Fruit fly (Drosophila melanogaster) whole organism, embryonic: ENCODE measurements around the gene siz.

Experiments used
- B-H1 ChIP-seq: fragments of 200-800 bp; sonication (Bioruptor generic); IDR thresholded peaks from 3 replicates; pipeline ENCODE4 v1.3.6; 2022; ENCODE audit warnings: missing biosample characterization, missing genetic modification characterization
- CG11504 ChIP-seq: fragments of 200-800 bp; sonication (Bioruptor generic); optimal IDR thresholded peaks from 3 replicates; lab custom pipeline; 2019; ENCODE audit warnings: missing biosample characterization, mild to moderate bottlenecking, missing genetic modification characterization, moderate library complexity
- CG12236 ChIP-seq: fragments of 200-800 bp; sonication (Bioruptor generic); optimal IDR thresholded peaks from 2 replicates; lab custom pipeline; 2016; ENCODE audit warnings: missing biosample characterization, missing genetic modification characterization
- CG13775 ChIP-seq: fragments of 200-800 bp; sonication (Bioruptor generic); optimal IDR thresholded peaks from 3 replicates; lab custom pipeline; 2017; ENCODE audit warnings: missing biosample characterization, mild to moderate bottlenecking, missing genetic modification characterization
- CG14050 ChIP-seq: fragments of 200-800 bp; sonication (Bioruptor generic); IDR thresholded peaks from 3 replicates; pipeline ENCODE4 v1.3.6; 2022; ENCODE audit warnings: missing biosample characterization, missing genetic modification characterization
- CG15514 ChIP-seq: fragments of 200-800 bp; sonication (Bioruptor generic); optimal IDR thresholded peaks from 3 replicates; lab custom pipeline; 2017; ENCODE audit warnings: missing biosample characterization, missing genetic modification characterization, mild to moderate bottlenecking, moderate library complexity, missing genetic modification reagents
- CG16863 ChIP-seq: fragments of 200-800 bp; sonication (Bioruptor generic); optimal IDR thresholded peaks from 3 replicates; lab custom pipeline; 2016; ENCODE audit warnings: missing biosample characterization, missing genetic modification characterization
- CG17359 ChIP-seq: fragments of 200-800 bp; sonication (Bioruptor generic); optimal IDR thresholded peaks from 3 replicates; lab custom pipeline; 2018; ENCODE audit warnings: missing biosample characterization, mild to moderate bottlenecking, missing genetic modification characterization, moderate library complexity
- CG18011 ChIP-seq: fragments of 200-800 bp; sonication (Bioruptor generic); optimal IDR thresholded peaks from 2 replicates; lab custom pipeline; 2017; ENCODE audit warnings: missing biosample characterization, missing genetic modification characterization, mild to moderate bottlenecking, moderate library complexity, missing genotype
- CG18476 ChIP-seq: fragments of 200-800 bp; sonication (Bioruptor generic); optimal IDR thresholded peaks from 2 replicates; lab custom pipeline; 2016; ENCODE audit warnings: missing biosample characterization, mild to moderate bottlenecking, missing genetic modification characterization
- CG2129 ChIP-seq: fragments of 200-800 bp; sonication (Bioruptor generic); IDR thresholded peaks from 2 replicates; pipeline ENCODE4 v1.3.6; 2022; ENCODE audit warnings: missing biosample characterization, missing genetic modification characterization; ENCODE audit not compliant: partially characterized antibody
- CG2199 ChIP-seq: fragments of 200-800 bp; sonication (Bioruptor generic); IDR thresholded peaks from 3 replicates; pipeline ENCODE4 v1.3.6; 2022; ENCODE audit warnings: missing biosample characterization, missing genetic modification characterization
- CG32767 ChIP-seq: fragments of 200-800 bp; sonication (Bioruptor generic); IDR thresholded peaks from 2 replicates; pipeline ENCODE4 v1.3.6; 2022; ENCODE audit warnings: missing biosample characterization, missing genetic modification characterization
- CG33557 ChIP-seq: fragments of 200-800 bp; sonication (Bioruptor generic); optimal IDR thresholded peaks from 2 replicates; lab custom pipeline; 2019; ENCODE audit warnings: missing biosample characterization, mild to moderate bottlenecking, missing genetic modification characterization, moderate library complexity
- CG3726 ChIP-seq: fragments of 200-800 bp; sonication (Bioruptor generic); IDR thresholded peaks from 3 replicates; pipeline ENCODE4, ENCODE4 v1.3.6; 2022; ENCODE audit warnings: missing biosample characterization, missing genetic modification characterization
- CG4617 ChIP-seq: fragments of 200-800 bp; sonication (Bioruptor generic); optimal IDR thresholded peaks from 3 replicates; lab custom pipeline; 2016; ENCODE audit warnings: missing biosample characterization, missing genetic modification characterization, borderline replicate concordance
- CG6791 ChIP-seq: fragments of 200-800 bp; sonication (Bioruptor generic); IDR thresholded peaks from 3 replicates; pipeline ENCODE4 v1.3.6; 2022; ENCODE audit warnings: missing biosample characterization, missing genetic modification characterization; ENCODE audit not compliant: partially characterized antibody
- CG7745 ChIP-seq: fragments of 200-800 bp; sonication (Bioruptor generic); optimal IDR thresholded peaks from 2 replicates; lab custom pipeline; 2018; ENCODE audit warnings: missing biosample characterization, mild to moderate bottlenecking, missing genetic modification characterization, moderate library complexity
- CG7963 ChIP-seq: fragments of 200-800 bp; sonication (Bioruptor generic); IDR thresholded peaks from 3 replicates; pipeline ENCODE4 v1.3.6; 2022; ENCODE audit warnings: missing biosample characterization, missing genetic modification characterization; ENCODE audit not compliant: partially characterized antibody
- CG9797 ChIP-seq: fragments of 200-800 bp; sonication (Bioruptor generic); optimal IDR thresholded peaks from 3 replicates; lab custom pipeline; 2018; ENCODE audit warnings: missing biosample characterization, mild to moderate bottlenecking, missing genetic modification characterization
- Chrac-16 ChIP-seq: fragments of 200-800 bp; sonication (Bioruptor generic); optimal IDR thresholded peaks from 3 replicates; lab custom pipeline; 2016; ENCODE audit warnings: missing biosample characterization, missing genetic modification characterization
- D ChIP-seq, 2 experiments: fragments of 200-800 bp in 1 of 2; fragments of >200 bp in 1 of 2; sonication (Bioruptor generic) in 1 of 2; optimal IDR thresholded peaks; 2 replicates in 1 of 2; 3 replicates in 1 of 2; lab custom pipeline; 2017; ENCODE audit warnings: mild to moderate bottlenecking in 1 of 2, missing biosample characterization in 1 of 2, missing genetic modification characterization in 1 of 2, missing genetic modification reagents in 1 of 2
- D19B ChIP-seq: fragments of 200-800 bp; sonication (Bioruptor generic); optimal IDR thresholded peaks from 2 replicates; lab custom pipeline; 2017; ENCODE audit warnings: missing biosample characterization, mild to moderate bottlenecking, missing genetic modification characterization
- Hsf ChIP-seq: fragments of 200-800 bp; sonication (Bioruptor generic); optimal IDR thresholded peaks from 3 replicates; lab custom pipeline; 2016; ENCODE audit warnings: missing biosample characterization, missing genetic modification characterization
- Lpt ChIP-seq: fragments of >200 bp; optimal IDR thresholded peaks from 2 replicates; lab custom pipeline; 2018; ENCODE audit warnings: missing biosample characterization, missing genetic modification characterization
- Mad ChIP-seq: fragments of 200-800 bp; sonication (Bioruptor generic); optimal IDR thresholded peaks from 2 replicates; lab custom pipeline; 2016; ENCODE audit warnings: missing biosample characterization, missing genetic modification characterization
- Oaz ChIP-seq: fragments of 200-800 bp; sonication (Bioruptor generic); IDR thresholded peaks from 2 replicates; pipeline ENCODE4 v1.3.6; 2022; ENCODE audit warnings: missing biosample characterization, missing genetic modification characterization
- Optix ChIP-seq: fragments of 200-800 bp; sonication (Bioruptor generic); IDR thresholded peaks from 3 replicates; pipeline ENCODE4 v1.3.6; 2022; ENCODE audit warnings: missing biosample characterization, missing genetic modification characterization
- Sry-β ChIP-seq: fragments of 200-800 bp; sonication (Bioruptor generic); optimal IDR thresholded peaks from 2 replicates; lab custom pipeline; 2018; ENCODE audit warnings: missing biosample characterization, mild to moderate bottlenecking, missing genetic modification characterization, moderate library complexity
- Stat92E ChIP-seq, 3 experiments: fragments of >200 bp in 2 of 3; fragments of 200-800 bp in 1 of 3; sonication (Bioruptor generic) in 1 of 3; optimal IDR thresholded peaks; 2 replicates each; lab custom pipeline; 2017 to 2019; ENCODE audit warnings: missing biosample characterization in 3 of 3, missing genetic modification characterization in 3 of 3, mild to moderate bottlenecking in 1 of 3, moderate library complexity in 1 of 3
- Xrp1 ChIP-seq: fragments of 200-800 bp; sonication (Bioruptor generic); IDR thresholded peaks from 2 replicates; pipeline ENCODE4 v1.3.6; 2022; ENCODE audit warnings: missing biosample characterization, missing genetic modification characterization
- btn ChIP-seq: fragments of 200-800 bp; sonication (Bioruptor generic); optimal IDR thresholded peaks from 2 replicates; lab custom pipeline; 2016; ENCODE audit warnings: missing biosample characterization, missing genetic modification characterization
- cato ChIP-seq: fragments of 200-800 bp; sonication (Bioruptor generic); optimal IDR thresholded peaks from 2 replicates; lab custom pipeline; 2016; ENCODE audit warnings: missing biosample characterization, missing genetic modification characterization, borderline replicate concordance
- chm ChIP-seq: fragments of 200-800 bp; sonication (Bioruptor generic); IDR thresholded peaks from 2 replicates; pipeline ENCODE4 v1.3.6; 2022; ENCODE audit warnings: missing biosample characterization, missing genetic modification characterization
- chn ChIP-seq: fragments of 200-800 bp; sonication (Bioruptor generic); optimal IDR thresholded peaks from 2 replicates; lab custom pipeline; 2016; ENCODE audit warnings: missing biosample characterization, missing genetic modification characterization
- corto ChIP-seq: fragments of 200-800 bp; sonication (Bioruptor generic); optimal IDR thresholded peaks from 2 replicates; lab custom pipeline; 2016; ENCODE audit warnings: missing biosample characterization, mild to moderate bottlenecking, missing genetic modification characterization, moderate library complexity
- ind ChIP-seq: fragments of 200-800 bp; sonication (Bioruptor generic); optimal IDR thresholded peaks from 3 replicates; lab custom pipeline; 2016; ENCODE audit warnings: missing biosample characterization, missing genetic modification characterization
- kni ChIP-seq: fragments of 200-800 bp; sonication (Bioruptor generic); optimal IDR thresholded peaks from 3 replicates; lab custom pipeline; 2017; ENCODE audit warnings: mild to moderate bottlenecking, missing biosample characterization, missing genetic modification reagents, missing genetic modification characterization
- nau ChIP-seq: fragments of 200-800 bp; sonication (Bioruptor generic); optimal IDR thresholded peaks from 3 replicates; lab custom pipeline; 2017; ENCODE audit warnings: missing biosample characterization, mild to moderate bottlenecking, missing genetic modification characterization, missing genetic modification reagents
- nerfin-2 ChIP-seq: fragments of 200-800 bp; sonication (Bioruptor generic); IDR thresholded peaks from 2 replicates; pipeline ENCODE4 v1.3.6; 2022; ENCODE audit warnings: missing biosample characterization, missing genetic modification characterization; ENCODE audit not compliant: partially characterized antibody
- prd ChIP-seq, 3 experiments: fragments of >200 bp in 2 of 3; fragments of 200-800 bp in 1 of 3; sonication (Bioruptor generic) in 1 of 3; optimal IDR thresholded peaks in 2 of 3; IDR thresholded peaks in 1 of 3; 2 replicates in 2 of 3; 3 replicates in 1 of 3; pipeline versions ENCODE4 v1.3.6 to Lab custom; 2017 to 2022; ENCODE audit warnings: missing biosample characterization in 1 of 3, missing genetic modification characterization in 1 of 3
- repo ChIP-seq: fragments of 200-800 bp; sonication (Bioruptor generic); optimal IDR thresholded peaks from 2 replicates; lab custom pipeline; 2016; ENCODE audit warnings: missing biosample characterization, missing genetic modification characterization
- sens ChIP-seq: fragments of 200-800 bp; sonication (Bioruptor generic); peaks from one replicate; lab custom pipeline; 2016; ENCODE audit warnings: missing biosample characterization, missing genetic modification characterization
- seq ChIP-seq: fragments of 200-800 bp; sonication (Bioruptor generic); IDR thresholded peaks from 2 replicates; pipeline ENCODE4 v1.3.6; 2022; ENCODE audit warnings: missing biosample characterization, missing genetic modification characterization
- sisA ChIP-seq: fragments of 200-800 bp; sonication (Bioruptor generic); IDR thresholded peaks from 2 replicates; pipeline ENCODE4 v1.3.6; 2022; ENCODE audit warnings: missing biosample characterization, missing genetic modification characterization
- ttk ChIP-seq: fragments of 200-800 bp; sonication (Bioruptor generic); IDR thresholded peaks from 2 replicates; pipeline ENCODE4 v2.1.2; 2022; ENCODE audit warnings: missing biosample characterization, missing genetic modification characterization
- zfh1 ChIP-seq: fragments of 200-800 bp; sonication (Bioruptor generic); IDR thresholded peaks from 3 replicates; pipeline ENCODE4 v1.3.6; 2022; ENCODE audit warnings: missing biosample characterization, missing genetic modification characterization

Gene siz

DNA sequence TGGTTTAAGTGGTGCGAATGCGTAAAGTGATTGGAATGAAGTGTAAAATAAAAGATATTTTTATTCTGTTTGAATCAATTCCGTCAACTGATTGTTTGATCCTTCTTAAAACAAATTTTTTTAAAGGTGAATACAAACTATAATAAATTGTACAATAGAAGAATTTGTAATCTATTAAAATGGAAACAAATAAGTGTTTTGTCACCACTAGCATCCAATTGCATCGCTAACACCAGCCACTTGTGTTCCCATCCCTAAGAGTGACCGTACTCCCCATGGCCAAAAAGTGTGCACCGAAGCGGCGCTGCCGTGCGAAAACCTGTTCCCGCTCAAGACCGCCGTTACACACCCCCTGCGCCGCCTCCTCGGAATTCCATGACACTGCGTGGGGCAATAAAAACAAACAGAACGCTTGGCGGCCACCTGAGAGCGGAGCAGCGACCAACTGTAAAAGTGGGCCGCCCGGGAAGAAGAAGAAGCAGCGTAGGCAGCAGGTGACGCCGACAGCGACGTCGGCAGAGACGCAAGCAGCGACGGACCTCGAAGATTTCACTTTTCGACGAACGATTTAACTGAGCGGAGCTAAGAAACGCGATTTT, 6.6 kb upstream of the siz start, which contains the start of gene Pdss2 (continued):
- TF ChIP-seq Oaz (GFP tag; lab: Robert Waterston, UW), result no peak; the same call in 1 of the 2 replicates
- TF ChIP-seq Optix, result peak; percentile 24; the same call in 1 of the 3 replicates
- TF ChIP-seq ttk (GFP tag; lab: Robert Waterston, UW), result peak; percentile 71
- TF ChIP-seq CG17359 (tag; lab: Kevin White, UChicago), result peak; percentile 51
- 0 out of 3 replicates have a peak, but pooled peaks have one; percentile 63 for TF ChIP-seq CG3726 (GFP tag; lab: Robert Waterston, UW)
- TF ChIP-seq CG15514, result peak; percentile 73
- peak; percentile 73 for TF ChIP-seq CG14050 (GFP tag; lab: Robert Waterston, UW)
- TF ChIP-seq ind (GFP tag; lab: Kevin White, UChicago), result peak; percentile 79
- TF ChIP-seq CG6791 (GFP tag; lab: Robert Waterston, UW), result peak; percentile 78
- peak; percentile 45; the same call in 2 of the 3 replicates for TF ChIP-seq B-H1
- TF ChIP-seq btn, result peak; percentile 25
- peak; percentile 91 for TF ChIP-seq sens (GFP tag; lab: Kevin White, UChicago)
- TF ChIP-seq chn, result peak; percentile 91
- no peak for TF ChIP-seq corto (GFP tag; lab: Kevin White, UChicago)
- TF ChIP-seq zfh1 (GFP tag; lab: Robert Waterston, UW), result peak; percentile 81
- peak; percentile 14 for TF ChIP-seq nau
- TF ChIP-seq Stat92E (GFP tag; optimal IDR thresholded peaks at IDR 0.05; lab: Kevin White, UChicago), result peak in 1 of 3 experiments; percentile 75
- no peak for TF ChIP-seq prd (optimal IDR thresholded peaks at IDR 0.05; lab: Kevin White, UChicago)
- peak; percentile 87 for TF ChIP-seq prd (GFP tag; IDR thresholded peaks at IDR 0.05; lab: Robert Waterston, UW)
- TF ChIP-seq Sry-β, result no peak
- peak; percentile 66 for TF ChIP-seq Xrp1
- peak; percentile 38; the same call in 1 of the 2 replicates for TF ChIP-seq nerfin-2 (GFP tag; lab: Robert Waterston, UW)
- TF ChIP-seq CG16863 (GFP tag; lab: Kevin White, UChicago), result peak; percentile 62
- TF ChIP-seq D (optimal IDR thresholded peaks at IDR 0.05; lab: Kevin White, UChicago), result no peak
- TF ChIP-seq D (GFP tag; optimal IDR thresholded peaks at IDR 0.05; lab: Kevin White, UChicago), result peak; percentile 1
- peak; percentile 25 for TF ChIP-seq cato (GFP tag; lab: Kevin White, UChicago)
- TF ChIP-seq CG13775 (GFP tag; lab: Kevin White, UChicago), result peak; percentile 85
- TF ChIP-seq Chrac-16, result peak; percentile 80
- 0 out of 2 replicates have a peak, but pooled peaks have one; percentile 39 for TF ChIP-seq CG2129 (GFP tag; lab: Robert Waterston, UW)
- TF ChIP-seq CG11504 (tag; lab: Kevin White, UChicago), result peak; percentile 67
- peak; percentile 51 for TF ChIP-seq Mad
- TF ChIP-seq Lpt (GFP tag; lab: Kevin White, UChicago), result no peak
- TF ChIP-seq CG32767 (GFP tag; lab: Robert Waterston, UW), result no peak; the same call in none of the 2 replicates
- peak; percentile 45 for TF ChIP-seq D19B
- peak; percentile 45 for TF ChIP-seq repo
- TF ChIP-seq CG18011, result peak; percentile 46
- TF ChIP-seq seq (GFP tag; lab: Robert Waterston, UW), result 0 out of 2 replicates have a peak, but pooled peaks have one; percentile 46
- TF ChIP-seq CG4617 (GFP tag; lab: Kevin White, UChicago), result peak; percentile 3
- TF ChIP-seq Hsf, result peak; percentile 78
- TF ChIP-seq CG12236 (GFP tag; lab: Kevin White, UChicago), result peak; percentile 12
- TF ChIP-seq CG18476 (GFP tag; lab: Kevin White, UChicago), result peak; percentile 18
- TF ChIP-seq sisA, result peak; percentile 80
- 0 out of 3 replicates have a peak, but pooled peaks have one; percentile 47 for TF ChIP-seq CG7963 (GFP tag; lab: Robert Waterston, UW)
- TF ChIP-seq CG7745 (tag; lab: Kevin White, UChicago), result no peak
- peak; percentile 98 for TF ChIP-seq kni
- TF ChIP-seq CG9797, result peak; percentile 84
- no peak for TF ChIP-seq CG2199 (GFP tag; lab: Robert Waterston, UW)
- TF ChIP-seq CG33557 (GFP tag; lab: Kevin White, UChicago), result peak; percentile 56
- TF ChIP-seq chm, result peak; percentile 66
